Worm (Caenorhabditis elegans) whole organism, midembryonic: ENCODE results near the gene B0252.11.

Source experiments
- T22C8.4 ChIP-seq: fragments of 200-800 bp; sonication (Bioruptor generic); IDR thresholded peaks from 2 replicates; pipeline ENCODE4 v1.3.6; 2022; ENCODE audit warnings: missing genetic modification characterization, missing compliant biosample characterization
- cog-1 ChIP-seq: sonication (generic microtip); optimal IDR thresholded peaks from 2 replicates; lab custom pipeline; 2016; ENCODE audit warnings: missing genetic modification characterization, missing compliant biosample characterization
- flt-1 ChIP-seq: fragments of 200-800 bp; sonication (Bioruptor generic); IDR thresholded peaks from 2 replicates; pipeline ENCODE4 v1.3.6; 2022; ENCODE audit warnings: missing genetic modification characterization, missing compliant biosample characterization
- med-1 ChIP-seq: sonication (generic microtip); optimal IDR thresholded peaks from 2 replicates; lab custom pipeline; 2017; ENCODE audit warnings: missing genetic modification characterization, mild to moderate bottlenecking, missing compliant biosample characterization, antibody characterized with exemption, missing genetic modification reagents; ENCODE audit not compliant: insufficient read depth
- ref-1 ChIP-seq: fragments of 200-800 bp; sonication (Bioruptor generic); conservative IDR thresholded peaks from 2 replicates; pipeline ENCODE4 v1.3.6; 2022; ENCODE audit warnings: missing genetic modification reagents, missing genetic modification characterization, missing compliant biosample characterization
- tab-1 ChIP-seq: fragments of 200-800 bp; sonication (Bioruptor generic); IDR thresholded peaks from 2 replicates; pipeline ENCODE4 v1.3.6; 2022; ENCODE audit warnings: missing genetic modification characterization, missing compliant biosample characterization

DNA sequence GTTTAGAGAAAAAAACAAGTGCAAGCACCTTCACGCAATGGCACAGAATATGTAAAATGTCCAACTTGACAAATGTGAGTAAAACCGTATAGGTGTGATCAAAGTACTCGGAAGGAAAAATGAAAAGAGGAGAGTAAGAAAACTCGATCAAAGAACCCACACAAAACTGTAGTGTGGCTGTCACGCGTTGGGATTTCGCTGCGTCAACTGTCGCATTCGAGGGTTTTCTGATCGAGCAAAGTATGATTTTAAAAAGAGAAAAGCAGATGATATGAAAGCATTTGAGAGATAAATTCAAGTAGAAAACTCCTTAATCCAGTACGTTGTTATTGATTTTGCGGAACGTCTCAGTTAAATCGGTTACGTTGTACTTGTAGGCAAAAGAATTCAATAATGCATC lies 25.8 kb downstream of the B0252.11 start:
- TF ChIP-seq ref-1 (GFP tag; lab: Robert Waterston, UW) (no peak), T22C8.4 (GFP tag; lab: Robert Waterston, UW) (no peak), tab-1 (GFP tag; lab: Robert Waterston, UW) (no peak), flt-1 (GFP tag; lab: Robert Waterston, UW) (no peak), med-1 (GFP tag; lab: Kevin White, UChicago) (no peak), cog-1 (tag; lab: Kevin White, UChicago) (no peak)
